Fruit fly (Drosophila melanogaster): ENCODE results near the gene CG33170.

CG33170 gene

dm6 chr3L:22847679-22848118 is 16.7 kb upstream of the CG33170 start (continued):
- TF ChIP-seq Lim3 (GFP tag; IDR thresholded peaks at IDR 0.05) (no peak), vnd (GFP tag; IDR thresholded peaks at IDR 0.05; ENCODE audit: partially characterized antibody) (peak; percentile 84), Oaz (GFP tag; IDR thresholded peaks at IDR 0.05) (no peak), Xrp1 (GFP tag; IDR thresholded peaks at IDR 0.05) (0 out of 2 replicates have a peak, but pooled peaks have one; percentile 11), ci (GFP tag; IDR thresholded peaks at IDR 0.05) (peak; percentile 21; the same call in 1 of the 3 replicates), bigmax (GFP tag; optimal IDR thresholded peaks at IDR 0.05) (peak; percentile 16)

dm6 chr3L:22848940-22849339 is 15.5 kb upstream of the CG33170 start:
- TF ChIP-seq mld (GFP tag; IDR thresholded peaks at IDR 0.05; ENCODE audit: partially characterized antibody): no peak
- peak; percentile 12 for TF ChIP-seq CG12769 (tag; optimal IDR thresholded peaks at IDR 0.05)
- TF ChIP-seq CG2199 (GFP tag; IDR thresholded peaks at IDR 0.05): 0 out of 3 replicates have a peak, but pooled peaks have one; percentile 65

- TF ChIP-seq nom (GFP tag; optimal IDR thresholded peaks at IDR 0.05) (peak; percentile 98), slp2 (GFP tag; optimal IDR thresholded peaks at IDR 0.05) (no peak), CG10147 (GFP tag; optimal IDR thresholded peaks at IDR 0.05) (no peak), Gsc (GFP tag; IDR thresholded peaks at IDR 0.05) (no peak), H2.0 (GFP tag; IDR thresholded peaks at IDR 0.05) (no peak), jigr1 (GFP tag; IDR thresholded peaks at IDR 0.05) (no peak), Jarid2 (GFP tag; optimal IDR thresholded peaks at IDR 0.05) (no peak), CG2889 (GFP tag; IDR thresholded peaks at IDR 0.05) (no peak), pros (GFP tag; optimal IDR thresholded peaks at IDR 0.05) (peak; percentile 33), Eip74EF (GFP tag; optimal IDR thresholded peaks at IDR 0.05) (no peak), br (optimal IDR thresholded peaks at IDR 0.05) (no peak), dati (GFP tag; IDR thresholded peaks at IDR 0.05) (no peak), Dip3 (GFP tag; optimal IDR thresholded peaks at IDR 0.05) (no peak), zf30C (GFP tag; optimal IDR thresholded peaks at IDR 0.05) (no peak), trh (GFP tag; optimal IDR thresholded peaks at IDR 0.05) (no peak), bab2 (GFP tag; optimal IDR thresholded peaks at IDR 0.05) (no peak), CG7556 (GFP tag; optimal IDR thresholded peaks at IDR 0.05) (no peak), CG9876 (GFP tag; optimal IDR thresholded peaks at IDR 0.05) (no peak), Usf (GFP tag; optimal IDR thresholded peaks at IDR 0.05) (no peak), Dad (GFP tag; optimal IDR thresholded peaks at IDR 0.05) (no peak), bcd (GFP tag; optimal IDR thresholded peaks at IDR 0.05) (no peak), bsh (GFP tag; optimal IDR thresholded peaks at IDR 0.05) (peak in 1 of 2 experiments; percentile 93), seq (GFP tag; IDR thresholded peaks at IDR 0.05) (no peak), MTF-1 (GFP tag; optimal IDR thresholded peaks at IDR 0.05; ENCODE audit: borderline replicate concordance) (no peak), prd (optimal IDR thresholded peaks at IDR 0.05) (no peak), prd (GFP tag; IDR thresholded peaks at IDR 0.05) (no peak), Six4 (GFP tag; optimal IDR thresholded peaks at IDR 0.05) (no peak), CG2199 (GFP tag; IDR thresholded peaks at IDR 0.05) (no peak), CG8765 (GFP tag; IDR thresholded peaks at IDR 0.05) (no peak), nerfin-1 (tag; optimal IDR thresholded peaks at IDR 0.05) (peak; percentile 26), Pdp1 (GFP tag; optimal IDR thresholded peaks at IDR 0.05) (no peak), hbn (GFP tag; IDR thresholded peaks at IDR 0.05; ENCODE audit: partially characterized antibody) (no peak), lbe (GFP tag; optimal IDR thresholded peaks at IDR 0.05) (peak; percentile 29), CG17328 (GFP tag; IDR thresholded peaks at IDR 0.05) (no peak), CG18476 (GFP tag; optimal IDR thresholded peaks at IDR 0.05) (no peak), pita (GFP tag; optimal IDR thresholded peaks at IDR 0.05) (no peak), HmgD (GFP tag; optimal IDR thresholded peaks at IDR 0.05) (no peak), tgo (GFP tag; IDR thresholded peaks at IDR 0.05) (no peak)
These were observed 12.9 kb upstream of the CG33170 start for dm6 chr3L:22851172-22852128.

All from whole organism, embryonic.